Worm (Caenorhabditis elegans) whole organism, young adult: ENCODE results near the gene R04B5.7.

Experiments
- B0019.2 ChIP-seq: fragments of 200-800 bp; sonication (Bioruptor generic); conservative IDR thresholded peaks from 2 replicates; pipeline ENCODE4 v1.3.6; 2022; ENCODE audit warnings: missing genetic modification reagents, missing genetic modification characterization, missing compliant biosample characterization
- B0261.1 ChIP-seq: sonication (generic microtip); optimal IDR thresholded peaks from 2 replicates; lab custom pipeline; 2016; ENCODE audit warnings: mild to moderate bottlenecking, missing genetic modification characterization, moderate library complexity, missing compliant biosample characterization
- C06A6.2 ChIP-seq: fragments of 200-800 bp; sonication (Bioruptor generic); conservative IDR thresholded peaks from 2 replicates; pipeline ENCODE4 v1.3.6; 2022; ENCODE audit warnings: missing genetic modification characterization, missing compliant biosample characterization
- D2030.7 ChIP-seq: fragments of 200-800 bp; sonication (Bioruptor generic); IDR thresholded peaks from 2 replicates; pipeline ENCODE4 v1.3.6; 2022; ENCODE audit warnings: missing genetic modification reagents, missing genetic modification characterization, missing compliant biosample characterization
- F10E7.11 ChIP-seq: sonication (generic microtip); optimal IDR thresholded peaks from 2 replicates; lab custom pipeline; 2017; ENCODE audit warnings: mild to moderate bottlenecking, missing genetic modification characterization, moderate library complexity, missing compliant biosample characterization
- F22D6.2 ChIP-seq: sonication (generic microtip); optimal IDR thresholded peaks from 2 replicates; lab custom pipeline; 2016; ENCODE audit warnings: mild to moderate bottlenecking, missing genetic modification characterization, missing compliant biosample characterization
- F33H1.4 ChIP-seq: fragments of 200-800 bp; sonication (Bioruptor generic); IDR thresholded peaks from 2 replicates; pipeline ENCODE4 v1.3.6; 2022; ENCODE audit warnings: missing genetic modification reagents, missing genetic modification characterization, missing compliant biosample characterization
- F39B2.1 ChIP-seq: fragments of 200-800 bp; sonication (Bioruptor generic); IDR thresholded peaks from 2 replicates; pipeline ENCODE4 v1.3.6; 2022; ENCODE audit warnings: missing genetic modification reagents, missing genetic modification characterization, missing compliant biosample characterization
- F49E8.2 ChIP-seq: sonication (generic microtip); optimal IDR thresholded peaks from 3 replicates; lab custom pipeline; 2017; ENCODE audit warnings: missing genetic modification characterization, mild to moderate bottlenecking, missing compliant biosample characterization, antibody characterized with exemption, moderate library complexity; ENCODE audit not compliant: insufficient read depth
- F57A8.1 ChIP-seq: fragments of 200-800 bp; sonication (Bioruptor generic); optimal IDR thresholded peaks from 2 replicates; lab custom pipeline; 2018; ENCODE audit warnings: mild to moderate bottlenecking, missing genetic modification characterization, moderate library complexity, missing compliant biosample characterization
- F57C9.4 ChIP-seq: sonication (generic microtip); optimal IDR thresholded peaks from 2 replicates; lab custom pipeline; 2017; ENCODE audit warnings: mild to moderate bottlenecking, missing genetic modification characterization, missing compliant biosample characterization
- K11D2.4 ChIP-seq: fragments of 200-800 bp; sonication (Bioruptor generic); IDR thresholded peaks from 2 replicates; pipeline ENCODE4 v1.3.6; 2022; ENCODE audit warnings: missing genetic modification reagents, missing genetic modification characterization, missing compliant biosample characterization
- T07F8.4 ChIP-seq: sonication (generic microtip); optimal IDR thresholded peaks from 2 replicates; lab custom pipeline; 2016; ENCODE audit warnings: mild to moderate bottlenecking, missing genetic modification characterization, moderate library complexity, missing compliant biosample characterization
- Y53F4B.3 ChIP-seq: fragments of 200-800 bp; sonication (Bioruptor generic); IDR thresholded peaks from 2 replicates; pipeline ENCODE4 v1.3.6; 2022; ENCODE audit warnings: missing genetic modification reagents, missing genetic modification characterization, missing compliant biosample characterization
- Y95B8A.8 ChIP-seq: fragments of 200-800 bp; sonication (Bioruptor generic); IDR thresholded peaks from 2 replicates; pipeline ENCODE4 v1.3.6; 2022; ENCODE audit warnings: missing genetic modification reagents, missing genetic modification characterization, missing compliant biosample characterization
- atf-7 ChIP-seq: sonication (generic microtip); optimal IDR thresholded peaks from 2 replicates; lab custom pipeline; 2017; ENCODE audit warnings: mild to moderate bottlenecking, missing genetic modification characterization, missing compliant biosample characterization
- athp-1 ChIP-seq: sonication (generic microtip); optimal IDR thresholded peaks from 2 replicates; lab custom pipeline; 2017; ENCODE audit warnings: mild to moderate bottlenecking, missing genetic modification characterization, missing compliant biosample characterization
- attf-6 ChIP-seq: fragments of 200-800 bp; sonication (Bioruptor generic); IDR thresholded peaks from 2 replicates; pipeline ENCODE4 v1.3.6; 2022; ENCODE audit warnings: missing genetic modification reagents, missing genetic modification characterization, missing compliant biosample characterization
- bed-1 ChIP-seq: fragments of 200-800 bp; sonication (Bioruptor generic); IDR thresholded peaks from 2 replicates; pipeline ENCODE4 v1.3.6; 2022; ENCODE audit warnings: missing genetic modification reagents, missing genetic modification characterization, missing compliant biosample characterization
- cebp-1 ChIP-seq, 2 experiments: fragments of 200-800 bp in 1 of 2; sonication (Bioruptor generic) in 1 of 2; sonication (generic microtip) in 1 of 2; IDR thresholded peaks in 1 of 2; optimal IDR thresholded peaks in 1 of 2; 2 replicates each; pipeline versions ENCODE4 v1.3.6 to Lab custom; 2017 to 2022; ENCODE audit warnings: missing compliant biosample characterization in 2 of 2, missing genetic modification characterization in 2 of 2, mild to moderate bottlenecking in 1 of 2, missing genetic modification reagents in 1 of 2, moderate library complexity in 1 of 2
- ceh-27 ChIP-seq: fragments of 200-800 bp; sonication (Bioruptor generic); optimal IDR thresholded peaks from 2 replicates; lab custom pipeline; 2018; ENCODE audit warnings: mild to moderate bottlenecking, missing genetic modification characterization, moderate library complexity, missing compliant biosample characterization
- ceh-79 ChIP-seq: sonication (generic microtip); optimal IDR thresholded peaks from 2 replicates; lab custom pipeline; 2017; ENCODE audit warnings: mild to moderate bottlenecking, missing genetic modification characterization, missing compliant biosample characterization
- dpff-1 ChIP-seq: sonication (generic microtip); optimal IDR thresholded peaks from 2 replicates; lab custom pipeline; 2017; ENCODE audit warnings: mild to moderate bottlenecking, missing genetic modification characterization, missing compliant biosample characterization
- dpl-1 ChIP-seq: fragments of 150-350 bp; optimal IDR thresholded peaks from 2 replicates; lab custom pipeline; 2014; ENCODE audit warnings: missing biosample characterization, missing genetic modification reagents, missing genetic modification characterization
- egl-18 ChIP-seq: fragments of 200-800 bp; sonication (Bioruptor generic); IDR thresholded peaks from 2 replicates; pipeline ENCODE4 v1.3.6; 2022; ENCODE audit warnings: missing genetic modification reagents, missing genetic modification characterization, missing compliant biosample characterization
- egrh-3 ChIP-seq: fragments of 200-800 bp; sonication (Bioruptor generic); IDR thresholded peaks from 2 replicates; pipeline ENCODE4 v1.3.6; 2022; ENCODE audit warnings: missing genetic modification reagents, missing genetic modification characterization, missing compliant biosample characterization
- ets-4 ChIP-seq: fragments of 200-800 bp; sonication (Bioruptor generic); optimal IDR thresholded peaks from 2 replicates; lab custom pipeline; 2018; ENCODE audit warnings: mild to moderate bottlenecking, missing genetic modification characterization, missing compliant biosample characterization
- hlh-12 ChIP-seq: sonication (generic microtip); optimal IDR thresholded peaks from 2 replicates; lab custom pipeline; 2016; ENCODE audit warnings: missing genetic modification characterization, missing compliant biosample characterization
- hmg-1.2 ChIP-seq: fragments of 200-800 bp; sonication (Bioruptor generic); IDR thresholded peaks from 2 replicates; pipeline ENCODE4 v1.3.6; 2022; ENCODE audit warnings: missing genetic modification reagents, missing genetic modification characterization, missing compliant biosample characterization
- hmg-20 ChIP-seq: fragments of 200-800 bp; sonication (Bioruptor generic); IDR thresholded peaks from 2 replicates; pipeline ENCODE4 v1.3.6; 2022; ENCODE audit warnings: missing genetic modification reagents, missing genetic modification characterization, missing compliant biosample characterization
- hrde-1 ChIP-seq: sonication (generic microtip); optimal IDR thresholded peaks from 2 replicates; lab custom pipeline; 2016; ENCODE audit warnings: missing genetic modification characterization, mild to moderate bottlenecking, missing compliant biosample characterization, moderate library complexity, missing genotype, missing genetic modification reagents, borderline replicate concordance
- hsf-1 ChIP-seq: fragments of 200-800 bp; sonication (Bioruptor generic); IDR thresholded peaks from 2 replicates; pipeline ENCODE4 v1.3.6; 2022; ENCODE audit warnings: missing genetic modification reagents, missing genetic modification characterization, missing compliant biosample characterization
- lag-1 ChIP-seq: fragments of 200-800 bp; sonication (Bioruptor generic); IDR thresholded peaks from 2 replicates; pipeline ENCODE4 v1.3.6; 2022; ENCODE audit warnings: missing genetic modification reagents, missing genetic modification characterization, missing compliant biosample characterization
- let-607 ChIP-seq, 2 experiments: fragments of 200-800 bp in 1 of 2; sonication (Bioruptor generic) in 1 of 2; sonication (generic microtip) in 1 of 2; optimal IDR thresholded peaks; 2 replicates each; lab custom pipeline; 2016 to 2018; ENCODE audit warnings: mild to moderate bottlenecking in 2 of 2, missing compliant biosample characterization in 2 of 2, missing genetic modification characterization in 2 of 2, moderate library complexity in 2 of 2, missing genotype in 1 of 2
- lin-54 ChIP-seq: fragments of 200-800 bp; sonication (Bioruptor generic); optimal IDR thresholded peaks from 2 replicates; lab custom pipeline; 2018; ENCODE audit warnings: mild to moderate bottlenecking, missing genetic modification characterization, missing compliant biosample characterization
- lir-1 ChIP-seq: fragments of 200-800 bp; sonication (Bioruptor generic); conservative IDR thresholded peaks from 2 replicates; pipeline ENCODE4 v1.3.6; 2022; ENCODE audit warnings: missing genetic modification reagents, missing genetic modification characterization, missing compliant biosample characterization
- lsy-27 ChIP-seq: sonication (generic microtip); optimal IDR thresholded peaks from 2 replicates; lab custom pipeline; 2017; ENCODE audit warnings: missing genetic modification characterization, mild to moderate bottlenecking, missing compliant biosample characterization, antibody characterized with exemption, missing genotype, borderline replicate concordance; ENCODE audit not compliant: insufficient read depth
- madf-8 ChIP-seq: fragments of 200-800 bp; sonication (Bioruptor generic); conservative IDR thresholded peaks from 2 replicates; pipeline ENCODE4 v1.3.6; 2022; ENCODE audit warnings: missing genetic modification reagents, missing genetic modification characterization, missing compliant biosample characterization
- mel-28 ChIP-seq: sonication (generic microtip); optimal IDR thresholded peaks from 2 replicates; lab custom pipeline; 2016; ENCODE audit warnings: borderline replicate concordance, mild to moderate bottlenecking, missing genetic modification characterization, missing compliant biosample characterization
- nhr-179 ChIP-seq: sonication (generic microtip); optimal IDR thresholded peaks from 2 replicates; lab custom pipeline; 2016; ENCODE audit warnings: mild to moderate bottlenecking, missing genetic modification characterization, missing compliant biosample characterization
- pbrm-1 ChIP-seq: fragments of 200-800 bp; sonication (Bioruptor generic); IDR thresholded peaks from 2 replicates; pipeline ENCODE4 v1.3.6; 2022; ENCODE audit warnings: missing genetic modification reagents, missing genetic modification characterization, missing compliant biosample characterization
- pha-4 ChIP-seq: fragments of 150-350 bp; sonication (generic microtip); optimal IDR thresholded peaks from 2 replicates; lab custom pipeline; 2014; ENCODE audit warnings: missing biosample characterization, missing genetic modification reagents, missing genetic modification characterization
- rcor-1 ChIP-seq: fragments of 200-800 bp; sonication (Bioruptor generic); IDR thresholded peaks from 2 replicates; pipeline ENCODE4 v1.3.6; 2022; ENCODE audit warnings: missing genetic modification reagents, missing genetic modification characterization, missing compliant biosample characterization
- snpc-4 ChIP-seq, 5 experiments: fragments of 150-350 bp in 1 of 5; sonication (generic microtip) in 4 of 5; optimal IDR thresholded peaks; 2 replicates each; lab custom pipeline; 2014 to 2018; ENCODE audit warnings: missing genetic modification characterization in 5 of 5, missing biosample characterization in 3 of 5, antibody characterized with exemption in 2 of 5, mild to moderate bottlenecking in 2 of 5, missing compliant biosample characterization in 2 of 5, missing genotype in 2 of 5, moderate library complexity in 2 of 5, missing genetic modification reagents in 1 of 5
- tlf-1 ChIP-seq: fragments of 200-800 bp; sonication (Bioruptor generic); optimal IDR thresholded peaks from 2 replicates; lab custom pipeline; 2018; ENCODE audit warnings: mild to moderate bottlenecking, missing genetic modification characterization, missing compliant biosample characterization
- xnd-1 ChIP-seq: sonication (generic microtip); optimal IDR thresholded peaks from 2 replicates; lab custom pipeline; 2016; ENCODE audit warnings: missing genotype, missing genetic modification reagents, missing genetic modification characterization, missing compliant biosample characterization
- ztf-22 ChIP-seq: fragments of 200-800 bp; sonication (Bioruptor generic); optimal IDR thresholded peaks from 2 replicates; lab custom pipeline; 2018; ENCODE audit warnings: mild to moderate bottlenecking, missing genetic modification characterization, moderate library complexity, missing compliant biosample characterization
- ztf-25 ChIP-seq: fragments of 200-800 bp; sonication (Bioruptor generic); IDR thresholded peaks from 2 replicates; pipeline ENCODE4 v1.3.6; 2022; ENCODE audit warnings: missing genetic modification reagents, missing genetic modification characterization, missing compliant biosample characterization

R04B5.7 gene

DNA sequence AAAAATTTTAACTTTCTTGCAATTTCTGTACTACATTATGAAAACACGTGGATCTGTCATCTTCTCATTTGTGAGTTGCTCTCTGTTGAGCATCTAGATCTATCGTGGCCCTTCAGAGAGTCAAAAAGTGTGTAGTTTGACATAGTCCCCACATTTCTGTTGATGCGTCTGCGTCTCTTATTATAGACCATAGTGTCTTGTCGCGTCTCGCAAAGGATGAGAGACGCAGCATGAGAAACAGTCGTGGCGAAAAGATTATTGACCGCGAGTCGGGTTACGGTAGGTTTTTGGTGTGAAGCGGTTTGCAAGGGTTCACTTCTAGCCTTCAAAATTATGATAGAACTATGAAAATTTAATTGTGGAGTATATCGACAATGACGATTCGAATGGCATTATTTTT is 48.1 kb downstream of the R04B5.7 start (continued):
- TF ChIP-seq cebp-1 (GFP tag; IDR thresholded peaks at IDR 0.05; lab: Robert Waterston, UW) (no peak), cebp-1 (tag; optimal IDR thresholded peaks at IDR 0.05; lab: Kevin White, UChicago) (peak; percentile 50), athp-1 (tag; lab: Kevin White, UChicago) (no peak), hsf-1 (no peak), B0019.2 (no peak), ztf-22 (GFP tag; lab: Kevin White, UChicago) (no peak), ets-4 (GFP tag; lab: Kevin White, UChicago) (no peak), F39B2.1 (GFP tag; lab: Robert Waterston, UW) (no peak), mel-28 (tag; lab: Kevin White, UChicago) (no peak), dpff-1 (tag; lab: Kevin White, UChicago) (no peak), ztf-25 (GFP tag; lab: Robert Waterston, UW) (no peak), ceh-79 (tag; lab: Kevin White, UChicago) (no peak), let-607 (tag; optimal IDR thresholded peaks at IDR 0.05; lab: Kevin White, UChicago) (no peak), F57A8.1 (no peak), rcor-1 (no peak), egrh-3 (no peak), F33H1.4 (no peak), xnd-1 (tag; lab: Kevin White, UChicago) (no peak), snpc-4 (GFP tag; optimal IDR thresholded peaks at IDR 0.05; lab: Kevin White, UChicago) (no peak), snpc-4 (tag; optimal IDR thresholded peaks at IDR 0.05; lab: Kevin White, UChicago) (no peak), ceh-27 (GFP tag; lab: Kevin White, UChicago) (peak; percentile 23), atf-7 (no peak), attf-6 (no peak), F57C9.4 (tag; lab: Kevin White, UChicago) (no peak), pha-4 (tag; lab: Kevin White, UChicago) (peak; percentile 14), nhr-179 (tag; lab: Kevin White, UChicago) (no peak), hlh-12 (tag; lab: Kevin White, UChicago) (no peak), hrde-1 (no peak), lir-1 (GFP tag; lab: Robert Waterston, UW) (no peak), lin-54 (GFP tag; lab: Kevin White, UChicago) (peak; percentile 5), K11D2.4 (GFP tag; lab: Robert Waterston, UW) (no peak), bed-1 (GFP tag; lab: Robert Waterston, UW) (no peak), hmg-1.2 (peak; percentile 94), F22D6.2 (tag; lab: Kevin White, UChicago) (no peak), F10E7.11 (no peak), F49E8.2 (tag; lab: Kevin White, UChicago) (no peak), tlf-1 (no peak), C06A6.2 (GFP tag; lab: Robert Waterston, UW) (0 out of 2 replicates have a peak, but pooled peaks have one; percentile 20), madf-8 (GFP tag; lab: Robert Waterston, UW) (no peak), egl-18 (GFP tag; lab: Robert Waterston, UW) (no peak), lag-1 (no peak), pbrm-1 (GFP tag; lab: Robert Waterston, UW) (peak; percentile 55), Y95B8A.8 (no peak), T07F8.4 (no peak), D2030.7 (GFP tag; lab: Robert Waterston, UW) (no peak), lsy-27 (tag; lab: Kevin White, UChicago) (no peak), B0261.1 (no peak), hmg-20 (GFP tag; lab: Robert Waterston, UW) (no peak), Y53F4B.3 (no peak), dpl-1 (GFP tag; lab: Kevin White, UChicago) (no peak)
